Worm (Caenorhabditis elegans) whole organism, L4 larva: ENCODE data around the gene lsm-4.

Source experiments
- R02D3.7 ChIP-seq: fragments of 150-350 bp; sonication (generic microtip); optimal IDR thresholded peaks from 3 replicates; lab custom pipeline; 2014; ENCODE audit warnings: missing biosample characterization, missing genetic modification characterization
- Y5F2A.4 ChIP-seq: fragments of 200-800 bp; sonication (Bioruptor generic); optimal IDR thresholded peaks from 2 replicates; lab custom pipeline; 2018; ENCODE audit warnings: mild to moderate bottlenecking, missing genetic modification characterization, missing compliant biosample characterization
- ctbp-1 ChIP-seq: fragments of 200-800 bp; sonication (Bioruptor generic); IDR thresholded peaks from 2 replicates; pipeline ENCODE4 v1.3.6; 2022; ENCODE audit warnings: missing genetic modification reagents, missing genetic modification characterization, missing compliant biosample characterization
- egl-27 ChIP-seq: sonication (generic microtip); optimal IDR thresholded peaks from 3 replicates; lab custom pipeline; 2017; ENCODE audit warnings: missing biosample characterization, missing genetic modification reagents, missing genetic modification characterization
- fos-1 ChIP-seq: fragments of 150-350 bp; optimal IDR thresholded peaks from 2 replicates; lab custom pipeline; 2014; ENCODE audit warnings: missing biosample characterization, missing genetic modification characterization
- lin-15B ChIP-seq: fragments of 150-350 bp; sonication (generic microtip); optimal IDR thresholded peaks from 3 replicates; lab custom pipeline; 2014; ENCODE audit warnings: missing biosample characterization, missing genetic modification characterization
- tra-1 ChIP-seq: fragments of 200-800 bp; sonication (Bioruptor generic); IDR thresholded peaks from 2 replicates; pipeline ENCODE4 v1.3.6; 2022; ENCODE audit warnings: missing genetic modification reagents, missing genetic modification characterization, missing compliant biosample characterization
- unc-130 ChIP-seq: sonication (generic microtip); optimal IDR thresholded peaks from 2 replicates; lab custom pipeline; 2016; ENCODE audit warnings: missing genetic modification reagents, missing genetic modification characterization, missing compliant biosample characterization
- unc-39 ChIP-seq: sonication (generic microtip); optimal IDR thresholded peaks from 2 replicates; lab custom pipeline; 2017; ENCODE audit warnings: missing biosample characterization, missing genetic modification characterization
- ztf-11 ChIP-seq: fragments of 150-350 bp; optimal IDR thresholded peaks from 2 replicates; lab custom pipeline; 2014; ENCODE audit warnings: missing biosample characterization, missing genetic modification characterization

DNA sequence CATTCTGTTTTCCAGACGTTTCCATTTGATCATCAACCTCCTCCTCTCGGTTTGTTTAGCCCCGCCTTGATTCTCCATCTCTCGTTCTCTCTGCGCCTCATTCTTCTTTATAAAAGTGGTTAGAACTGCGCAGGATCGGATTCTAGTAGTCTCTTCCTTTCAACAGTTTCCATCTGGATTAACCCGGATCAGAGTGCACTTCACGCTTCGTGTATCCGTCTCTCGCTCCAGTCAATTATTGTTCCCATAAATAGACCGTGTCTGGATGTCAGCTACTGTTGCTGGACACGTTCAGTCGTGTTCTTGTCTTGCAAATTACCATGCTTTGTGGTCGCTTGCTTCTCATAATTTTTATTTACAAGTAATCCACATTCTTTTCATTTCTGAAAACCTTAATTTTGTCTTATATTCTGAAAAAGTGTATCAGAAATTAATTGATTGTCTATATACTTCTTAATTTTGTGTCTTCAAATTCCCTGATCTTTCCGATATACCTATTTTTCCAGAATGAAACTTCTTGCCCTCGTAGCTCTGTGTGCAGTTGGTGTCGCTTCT lies 24.2 kb downstream of the lsm-4 start, which contains the start of gene F32A5.4:
- TF ChIP-seq ctbp-1 (no peak), egl-27 (no peak), Y5F2A.4 (no peak), tra-1 (GFP tag; lab: Robert Waterston, UW) (no peak), unc-130 (GFP tag; lab: Kevin White, UChicago) (no peak), unc-39 (tag; lab: Kevin White, UChicago) (no peak), ztf-11 (tag; lab: Kevin White, UChicago) (no peak), fos-1 (no peak), R02D3.7 (no peak), lin-15B (no peak)
